Fruit fly (Drosophila melanogaster): ENCODE results near the gene Scsalpha1.

Scsalpha1 gene

dm6 chr3L:3787595-3788151 lies 26.3 kb upstream of the Scsalpha1 start (continued):
- TF ChIP-seq CG4707 (GFP tag; optimal IDR thresholded peaks at IDR 0.05) (peak; percentile 43), CG17829 (tag; optimal IDR thresholded peaks at IDR 0.05) (peak; percentile 47), CG31388 (GFP tag; optimal IDR thresholded peaks at IDR 0.05) (no peak), ssp (GFP tag; IDR thresholded peaks at IDR 0.05) (no peak), CG17568 (GFP tag; optimal IDR thresholded peaks at IDR 0.05) (peak; percentile 65), CG9797 (GFP tag; optimal IDR thresholded peaks at IDR 0.05) (peak; percentile 88), CG8924 (tag; optimal IDR thresholded peaks at IDR 0.05) (peak; percentile 92), knrl (GFP tag; IDR thresholded peaks at IDR 0.05; ENCODE audit: partially characterized antibody) (0 out of 3 replicates have a peak, but pooled peaks have one; percentile 49), gfzf (GFP tag; optimal IDR thresholded peaks at IDR 0.05) (peak; percentile 92), CG34422 (GFP tag; IDR thresholded peaks at IDR 0.05) (peak; percentile 72; the same call in 1 of the 3 replicates), Camta (GFP tag; optimal IDR thresholded peaks at IDR 0.05) (peak; percentile 15), pros (GFP tag; optimal IDR thresholded peaks at IDR 0.05) (no peak), CG6254 (GFP tag; optimal IDR thresholded peaks at IDR 0.05) (peak; percentile 32), Dek (tag; optimal IDR thresholded peaks at IDR 0.05) (peak; percentile 10), insv (GFP tag; optimal IDR thresholded peaks at IDR 0.05) (peak in 1 of 2 experiments; percentile 61), CG16779 (GFP tag; IDR thresholded peaks at IDR 0.05) (no peak), Ets97D (GFP tag; optimal IDR thresholded peaks at IDR 0.05) (peak; percentile 70), ERR (GFP tag; optimal IDR thresholded peaks at IDR 0.05) (no peak), CG13894 (tag; optimal IDR thresholded peaks at IDR 0.05) (peak; percentile 13), Neu2 (GFP tag; optimal IDR thresholded peaks at IDR 0.05; ENCODE audit: borderline replicate concordance) (no peak), HHEX (GFP tag; optimal IDR thresholded peaks at IDR 0.05) (no peak), gcm (GFP tag; optimal IDR thresholded peaks at IDR 0.05) (peak; percentile 18), CG17361 (GFP tag; IDR thresholded peaks at IDR 0.05) (0 out of 3 replicates have a peak, but pooled peaks have one; percentile 9), gsb (GFP tag; IDR thresholded peaks at IDR 0.05) (no peak), nmo (GFP tag; optimal IDR thresholded peaks at IDR 0.05) (peak; percentile 44), Hsf (GFP tag; optimal IDR thresholded peaks at IDR 0.05) (no peak), CG10543 (GFP tag; optimal IDR thresholded peaks at IDR 0.05) (peak; percentile 43), Aef1 (GFP tag; IDR thresholded peaks at IDR 0.05) (peak; percentile 44; the same call in 1 of the 3 replicates), gro (GFP tag; optimal IDR thresholded peaks at IDR 0.05) (peak; percentile 11), sqz (GFP tag; optimal IDR thresholded peaks at IDR 0.05) (peak; percentile 98), seq (GFP tag; IDR thresholded peaks at IDR 0.05) (peak; percentile 40; the same call in 1 of the 2 replicates), Doc3 (GFP tag; IDR thresholded peaks at IDR 0.05; ENCODE audit: partially characterized antibody) (no peak), emc (GFP tag; optimal IDR thresholded peaks at IDR 0.05) (no peak), tap (tag; optimal IDR thresholded peaks at IDR 0.05) (peak; percentile 8), Tbp (GFP tag; optimal IDR thresholded peaks at IDR 0.05) (no peak), kni (GFP tag; optimal IDR thresholded peaks at IDR 0.05) (peak; percentile 45), CG9932 (GFP tag; IDR thresholded peaks at IDR 0.05) (no peak), YL-1 (GFP tag; optimal IDR thresholded peaks at IDR 0.05) (peak; percentile 66), gsb-n (tag; optimal IDR thresholded peaks at IDR 0.05) (peak; percentile 24), Side (GFP tag; optimal IDR thresholded peaks at IDR 0.05) (peak; percentile 11), GATAe (GFP tag; conservative IDR thresholded peaks at IDR 0.05) (no peak), CG4820 (GFP tag; optimal IDR thresholded peaks at IDR 0.05) (no peak), CG2712 (tag; optimal IDR thresholded peaks at IDR 0.05) (peak; percentile 32), Pdp1 (GFP tag; optimal IDR thresholded peaks at IDR 0.05) (peak in 1 of 2 experiments; percentile 31), E2f2 (GFP tag; IDR thresholded peaks at IDR 0.05) (peak; percentile 94), dysf (GFP tag; IDR thresholded peaks at IDR 0.05) (no peak), unpg (GFP tag; optimal IDR thresholded peaks at IDR 0.05) (peak; percentile 31), Hr78 (GFP tag; optimal IDR thresholded peaks at IDR 0.05) (no peak), CG12659 (GFP tag; optimal IDR thresholded peaks at IDR 0.05) (peak; percentile 45)

All from whole organism, embryonic.